Fruit fly (Drosophila melanogaster): ENCODE results near the gene CG10375.
A peak's percentile ranks its signal among the peaks of the same experiment; 100 is the strongest.

The CG10375 gene

DNA sequence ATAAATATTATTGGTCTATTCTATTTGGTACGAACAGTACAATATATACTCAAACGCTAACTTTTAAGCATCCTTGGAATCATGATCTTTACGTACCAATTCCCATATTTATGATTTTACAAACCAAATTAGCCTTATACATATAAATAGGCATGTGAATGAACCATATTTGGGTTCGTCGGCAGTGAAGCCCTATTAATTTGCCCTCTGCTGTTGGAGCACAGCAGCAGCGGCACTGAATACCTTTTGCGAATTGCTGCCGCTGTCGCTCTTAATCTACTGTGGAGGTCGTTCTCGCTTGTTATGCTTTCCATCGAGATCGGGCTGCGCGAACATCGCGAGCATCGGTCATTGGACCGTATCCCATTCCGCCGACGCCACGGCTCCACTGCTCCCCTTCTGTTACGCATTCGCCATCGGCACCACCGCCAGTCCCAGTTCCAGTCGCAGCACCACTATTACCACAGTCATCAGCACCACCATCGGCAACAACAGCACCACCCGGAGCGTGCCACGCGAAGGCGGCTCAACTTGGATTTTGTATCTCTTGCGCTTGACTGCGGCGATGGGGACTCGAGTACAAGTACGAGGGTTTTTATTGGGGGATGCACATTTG is 21.0 kb downstream of the CG10375 start (continued):
- peak; percentile 80 for TF ChIP-seq CG10631 (GFP tag; optimal IDR thresholded peaks at IDR 0.05)
- TF ChIP-seq net (GFP tag; optimal IDR thresholded peaks at IDR 0.05): peak; percentile 69
- TF ChIP-seq CG6163 (GFP tag; IDR thresholded peaks at IDR 0.05): peak; percentile 44
- peak; percentile 54 for TF ChIP-seq CG31627 (GFP tag; optimal IDR thresholded peaks at IDR 0.05)
- TF ChIP-seq CG6276 (GFP tag; optimal IDR thresholded peaks at IDR 0.05): peak; percentile 69
- peak; percentile 76 for TF ChIP-seq OdsH (GFP tag; optimal IDR thresholded peaks at IDR 0.05)
- peak; percentile 67 for TF ChIP-seq fd59A (GFP tag; optimal IDR thresholded peaks at IDR 0.05)
- peak; percentile 70 for TF ChIP-seq CG3919 (GFP tag; optimal IDR thresholded peaks at IDR 0.05)
- peak; percentile 28 for TF ChIP-seq Ets21C (GFP tag; optimal IDR thresholded peaks at IDR 0.05)
- peak; percentile 46 for TF ChIP-seq Sox15 (GFP tag; optimal IDR thresholded peaks at IDR 0.05)
- peak; percentile 61 for TF ChIP-seq dac (GFP tag; optimal IDR thresholded peaks at IDR 0.05)
- peak; percentile 29 for TF ChIP-seq CG7368 (GFP tag; optimal IDR thresholded peaks at IDR 0.05)
- TF ChIP-seq acj6 (GFP tag; optimal IDR thresholded peaks at IDR 0.05): peak; percentile 72
- TF ChIP-seq CG10669 (GFP tag; optimal IDR thresholded peaks at IDR 0.05): peak; percentile 73
- TF ChIP-seq cyc (GFP tag; optimal IDR thresholded peaks at IDR 0.05): peak; percentile 47
- peak; percentile 68 for TF ChIP-seq pdm3 (GFP tag; optimal IDR thresholded peaks at IDR 0.05)
- TF ChIP-seq Sox14 (GFP tag; optimal IDR thresholded peaks at IDR 0.05): peak; percentile 75
- peak; percentile 67 for TF ChIP-seq CG11762 (GFP tag; optimal IDR thresholded peaks at IDR 0.05; ENCODE audit: insufficient read depth)
- TF ChIP-seq Eip78C (GFP tag): peak; percentile 93
- TF ChIP-seq CG8119 (GFP tag; IDR thresholded peaks at IDR 0.05): peak; percentile 79
- TF ChIP-seq eg (GFP tag; IDR thresholded peaks at IDR 0.05): peak; percentile 63

DNA sequence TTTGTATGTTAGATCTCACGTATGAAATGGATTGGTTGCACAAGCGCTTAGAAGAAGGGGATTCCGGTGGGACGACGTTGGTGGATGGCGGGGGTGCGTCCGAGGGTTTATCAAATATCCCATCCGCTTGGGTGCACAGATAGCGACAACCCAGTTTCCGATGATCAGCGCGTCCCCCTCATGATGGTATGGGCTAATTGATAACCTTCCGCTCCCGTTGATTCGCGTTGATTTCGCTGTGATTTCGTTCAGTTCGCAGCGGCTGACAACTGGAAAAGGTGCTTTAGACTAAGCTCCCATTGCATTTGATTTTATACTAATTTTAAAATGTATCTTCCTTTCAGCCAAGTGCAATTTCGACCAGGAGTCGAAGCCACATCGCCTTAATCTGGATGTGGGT is 22.1 kb downstream of the CG10375 start:
- no peak for TF ChIP-seq lz (GFP tag; optimal IDR thresholded peaks at IDR 0.05)
- TF ChIP-seq svp (GFP tag): peak; percentile 99

DNA sequence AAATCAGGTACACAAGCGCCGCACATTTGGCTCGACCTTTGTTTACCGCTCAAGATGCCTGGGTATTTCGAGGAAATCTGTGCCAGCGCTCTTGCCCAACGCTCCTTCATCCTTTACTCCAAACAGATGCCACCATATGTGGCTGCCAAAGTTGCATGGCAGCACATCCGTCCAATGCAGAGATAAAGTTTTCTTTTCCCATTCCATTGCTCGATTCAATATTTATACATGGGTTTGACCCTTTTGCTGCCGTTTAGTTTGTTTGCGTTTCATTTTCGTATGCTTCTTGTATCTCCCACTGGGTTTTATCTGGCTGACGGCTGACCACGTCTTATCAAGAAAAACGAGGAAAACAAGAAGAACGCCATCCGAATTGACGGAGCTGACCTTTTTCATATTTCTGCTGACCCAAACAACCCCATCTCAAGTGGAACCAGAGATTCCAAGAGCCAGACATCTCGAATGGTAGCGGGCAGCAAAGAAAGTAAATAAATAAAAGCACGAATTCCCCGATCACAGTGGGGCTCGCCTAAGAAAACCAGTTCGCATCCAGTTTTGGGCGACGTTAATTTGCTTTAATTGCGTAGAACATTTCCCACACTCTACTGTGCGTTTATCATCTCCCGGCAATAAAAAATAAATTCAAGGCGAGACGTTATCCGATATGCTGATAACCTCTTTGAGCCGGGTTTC is 23.1 kb downstream of the CG10375 start:
- TF ChIP-seq lz (GFP tag; optimal IDR thresholded peaks at IDR 0.05) (peak; percentile 7), CG3032 (tag; optimal IDR thresholded peaks at IDR 0.05) (no peak), CG31627 (GFP tag; optimal IDR thresholded peaks at IDR 0.05) (peak; percentile 9), svp (GFP tag) (peak; percentile 98), net (GFP tag; optimal IDR thresholded peaks at IDR 0.05) (no peak), Lpt (GFP tag; optimal IDR thresholded peaks at IDR 0.05) (no peak), CG32006 (GFP tag; optimal IDR thresholded peaks at IDR 0.05) (no peak), CG10669 (GFP tag; optimal IDR thresholded peaks at IDR 0.05) (no peak), Eip78C (GFP tag) (peak; percentile 56), topi (GFP tag; optimal IDR thresholded peaks at IDR 0.05) (peak; percentile 10), acj6 (GFP tag; optimal IDR thresholded peaks at IDR 0.05) (no peak), cyc (GFP tag; optimal IDR thresholded peaks at IDR 0.05) (peak; percentile 23), fd59A (GFP tag; optimal IDR thresholded peaks at IDR 0.05) (no peak), Eip93F (GFP tag; optimal IDR thresholded peaks at IDR 0.05) (no peak), esn (GFP tag; optimal IDR thresholded peaks at IDR 0.05) (peak; percentile 15), CG34406 (GFP tag; optimal IDR thresholded peaks at IDR 0.05) (peak; percentile 5), Smox (GFP tag; optimal IDR thresholded peaks at IDR 0.05) (no peak), Eip75B (GFP tag; optimal IDR thresholded peaks at IDR 0.05) (no peak), fkh (GFP tag; optimal IDR thresholded peaks at IDR 0.05) (peak; percentile 57), CG6163 (GFP tag; IDR thresholded peaks at IDR 0.05) (no peak), CG16779 (tag; optimal IDR thresholded peaks at IDR 0.05) (no peak)

DNA sequence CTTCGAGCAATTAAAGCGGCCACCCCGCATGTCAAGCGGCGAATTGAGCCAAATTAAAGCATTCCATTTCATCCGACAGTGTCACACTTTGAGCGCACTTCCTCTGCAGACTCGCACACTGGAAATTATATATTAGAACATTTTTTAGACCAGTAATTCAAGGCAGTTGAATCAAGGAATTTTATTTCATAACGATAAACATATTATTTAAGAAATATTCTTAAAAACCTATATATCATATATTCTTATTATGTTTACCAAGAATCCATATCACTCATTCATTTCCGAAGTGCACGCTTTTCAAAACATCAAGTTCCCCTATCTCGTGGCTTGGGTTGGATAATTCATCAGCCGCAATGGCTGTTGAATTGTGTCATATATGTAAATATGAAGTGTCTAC is 24.0 kb downstream of the CG10375 start:
- peak; percentile 46 for TF ChIP-seq CG10631 (GFP tag; optimal IDR thresholded peaks at IDR 0.05)
- TF ChIP-seq CG15336 (GFP tag; IDR thresholded peaks at IDR 0.05): peak; percentile 46; the same call in 1 of the 2 replicates
- peak; percentile 20 for TF ChIP-seq Lpt (GFP tag; optimal IDR thresholded peaks at IDR 0.05)
- TF ChIP-seq CG3032 (tag; optimal IDR thresholded peaks at IDR 0.05): peak; percentile 61
- TF ChIP-seq CG6792 (GFP tag; optimal IDR thresholded peaks at IDR 0.05): peak; percentile 15
- TF ChIP-seq dsx (GFP tag; optimal IDR thresholded peaks at IDR 0.05; ENCODE audit: poor library complexity, severe bottlenecking): no peak
- TF ChIP-seq CG11762 (GFP tag; optimal IDR thresholded peaks at IDR 0.05; ENCODE audit: insufficient read depth): peak; percentile 2
- peak; percentile 66; the same call in 2 of the 3 replicates for TF ChIP-seq CG6163 (GFP tag; IDR thresholded peaks at IDR 0.05)
- peak; percentile 27 for TF ChIP-seq fd59A (GFP tag; optimal IDR thresholded peaks at IDR 0.05)
- no peak for TF ChIP-seq pdm3 (GFP tag; optimal IDR thresholded peaks at IDR 0.05)
- peak; percentile 43 for TF ChIP-seq esn (GFP tag; optimal IDR thresholded peaks at IDR 0.05)
